Worm (Caenorhabditis elegans) whole organism, L3 larva: ENCODE results near the gene spp-8.

Experiments
- R02D3.7 ChIP-seq: fragments of 150-350 bp; optimal IDR thresholded peaks from 2 replicates; lab custom pipeline; 2014; ENCODE audit warnings: missing biosample characterization, missing genetic modification characterization
- ZK546.5 ChIP-seq: sonication (generic microtip); optimal IDR thresholded peaks from 2 replicates; lab custom pipeline; 2017; ENCODE audit warnings: missing biosample characterization, missing genetic modification characterization
- ama-1 ChIP-seq: fragments of 150-350 bp; optimal IDR thresholded peaks from 2 replicates; lab custom pipeline; 2018
- ceh-16 ChIP-seq: sonication (generic microtip); optimal IDR thresholded peaks from 2 replicates; lab custom pipeline; 2017; ENCODE audit warnings: missing biosample characterization, missing genetic modification characterization
- ceh-82 ChIP-seq: fragments of 150-350 bp; optimal IDR thresholded peaks from 2 replicates; lab custom pipeline; 2014; ENCODE audit warnings: missing biosample characterization, missing genetic modification characterization
- daf-12 ChIP-seq: fragments of 150-350 bp; optimal IDR thresholded peaks from 2 replicates; lab custom pipeline; 2014; ENCODE audit warnings: missing biosample characterization, missing genetic modification reagents, missing genetic modification characterization
- egl-27 ChIP-seq: sonication (generic microtip); optimal IDR thresholded peaks from 4 replicates; lab custom pipeline; 2017; ENCODE audit warnings: missing biosample characterization, missing genetic modification reagents, missing genetic modification characterization
- egl-5 ChIP-seq: fragments of 150-350 bp; optimal IDR thresholded peaks from 2 replicates; lab custom pipeline; 2017; ENCODE audit warnings: missing biosample characterization, missing genetic modification reagents, missing genetic modification characterization, inconsistent platforms
- elt-1 ChIP-seq: fragments of 150-350 bp; optimal IDR thresholded peaks from 2 replicates; lab custom pipeline; 2014; ENCODE audit warnings: missing biosample characterization, missing genetic modification characterization
- elt-2 ChIP-seq: sonication (generic microtip); optimal IDR thresholded peaks from 2 replicates; lab custom pipeline; 2016; ENCODE audit warnings: missing genetic modification reagents, mild to moderate bottlenecking, missing genetic modification characterization, missing compliant biosample characterization
- elt-3 ChIP-seq, 3 experiments: fragments of 150-350 bp in 1 of 3; sonication (generic microtip) in 2 of 3; optimal IDR thresholded peaks; 2 replicates in 2 of 3; 4 replicates in 1 of 3; lab custom pipeline; 2014 to 2017; ENCODE audit warnings: missing biosample characterization in 3 of 3, missing genetic modification characterization in 3 of 3
- fkh-10 ChIP-seq: sonication (generic microtip); optimal IDR thresholded peaks from 2 replicates; lab custom pipeline; 2017; ENCODE audit warnings: missing biosample characterization, missing genetic modification reagents, missing genetic modification characterization
- fkh-2 ChIP-seq: fragments of 150-350 bp; optimal IDR thresholded peaks from 2 replicates; lab custom pipeline; 2014; ENCODE audit warnings: missing biosample characterization, missing genetic modification reagents, missing genetic modification characterization
- fos-1 ChIP-seq: fragments of 150-350 bp; optimal IDR thresholded peaks from 2 replicates; lab custom pipeline; 2014; ENCODE audit warnings: missing biosample characterization, missing genetic modification characterization
- hmg-11 ChIP-seq: sonication (generic microtip); optimal IDR thresholded peaks from 2 replicates; lab custom pipeline; 2016; ENCODE audit warnings: missing genetic modification characterization, missing compliant biosample characterization
- jun-1 ChIP-seq: fragments of 150-350 bp; optimal IDR thresholded peaks from 2 replicates; lab custom pipeline; 2014; ENCODE audit warnings: missing biosample characterization, missing genetic modification reagents, missing genetic modification characterization
- lin-15B ChIP-seq: fragments of 150-350 bp; optimal IDR thresholded peaks from 2 replicates; lab custom pipeline; 2014; ENCODE audit warnings: missing biosample characterization, missing genetic modification characterization
- lin-39 ChIP-seq: fragments of 150-350 bp; optimal IDR thresholded peaks from 2 replicates; lab custom pipeline; 2018; ENCODE audit warnings: missing biosample characterization, missing genetic modification reagents, missing genetic modification characterization
- lsy-12 ChIP-seq: sonication (generic microtip); optimal IDR thresholded peaks from 2 replicates; lab custom pipeline; 2016; ENCODE audit warnings: mild to moderate bottlenecking, missing genetic modification characterization, missing compliant biosample characterization
- mdl-1 ChIP-seq: fragments of 150-350 bp; optimal IDR thresholded peaks from 2 replicates; lab custom pipeline; 2014; ENCODE audit warnings: missing biosample characterization, missing genetic modification characterization
- nfya-1 ChIP-seq: sonication (generic microtip); optimal IDR thresholded peaks from 2 replicates; lab custom pipeline; 2017; ENCODE audit warnings: missing genetic modification characterization, mild to moderate bottlenecking, missing compliant biosample characterization, antibody characterized with exemption, moderate library complexity; ENCODE audit not compliant: insufficient read depth
- nhr-11 ChIP-seq: fragments of 150-350 bp; optimal IDR thresholded peaks from 2 replicates; lab custom pipeline; 2014; ENCODE audit warnings: missing biosample characterization, missing genetic modification characterization
- nhr-12 ChIP-seq: fragments of 150-350 bp; optimal IDR thresholded peaks from 2 replicates; lab custom pipeline; 2014; ENCODE audit warnings: missing biosample characterization, missing genetic modification characterization
- nhr-237 ChIP-seq: fragments of 150-350 bp; optimal IDR thresholded peaks from 2 replicates; lab custom pipeline; 2014; ENCODE audit warnings: missing biosample characterization, missing genetic modification characterization
- nhr-25 ChIP-seq: sonication (generic microtip); optimal IDR thresholded peaks from 2 replicates; lab custom pipeline; 2017; ENCODE audit warnings: missing biosample characterization, missing genetic modification characterization
- nhr-28 ChIP-seq: fragments of 150-350 bp; optimal IDR thresholded peaks from 2 replicates; lab custom pipeline; 2014; ENCODE audit warnings: missing biosample characterization, missing genetic modification characterization
- nhr-43 ChIP-seq: sonication (generic microtip); optimal IDR thresholded peaks from 2 replicates; lab custom pipeline; 2016; ENCODE audit warnings: mild to moderate bottlenecking, missing genetic modification characterization, missing compliant biosample characterization; ENCODE audit not compliant: poor library complexity, severe bottlenecking
- nhr-67 ChIP-seq: fragments of 150-350 bp; optimal IDR thresholded peaks from 2 replicates; lab custom pipeline; 2014; ENCODE audit warnings: missing biosample characterization, missing genetic modification characterization
- nhr-76 ChIP-seq: fragments of 150-350 bp; sonication (generic microtip); optimal IDR thresholded peaks from 5 replicates; lab custom pipeline; 2014; ENCODE audit warnings: missing biosample characterization, missing genetic modification characterization
- nhr-77 ChIP-seq: fragments of 150-350 bp; optimal IDR thresholded peaks from 2 replicates; lab custom pipeline; 2014; ENCODE audit warnings: missing biosample characterization, missing genetic modification characterization
- pha-4 ChIP-seq: fragments of 150-350 bp; optimal IDR thresholded peaks from 2 replicates; lab custom pipeline; 2014; ENCODE audit warnings: missing biosample characterization, missing genetic modification reagents, missing genetic modification characterization
- pqm-1 ChIP-seq: fragments of 150-350 bp; optimal IDR thresholded peaks from 2 replicates; lab custom pipeline; 2017; ENCODE audit warnings: missing biosample characterization, missing genetic modification characterization, inconsistent platforms
- skn-1 ChIP-seq: fragments of 150-350 bp; optimal IDR thresholded peaks from 2 replicates; lab custom pipeline; 2014; ENCODE audit warnings: missing biosample characterization, missing genetic modification characterization
- snpc-4 ChIP-seq: fragments of 150-350 bp; optimal IDR thresholded peaks from 2 replicates; lab custom pipeline; 2014; ENCODE audit warnings: missing biosample characterization, missing genetic modification characterization
- unc-39 ChIP-seq: sonication (generic microtip); optimal IDR thresholded peaks from 4 replicates; lab custom pipeline; 2017; ENCODE audit warnings: missing biosample characterization, missing genetic modification characterization
- unc-62 ChIP-seq: fragments of 150-350 bp; sonication (generic microtip); optimal IDR thresholded peaks from 4 replicates; lab custom pipeline; 2014; ENCODE audit warnings: missing biosample characterization, missing genetic modification reagents, missing genetic modification characterization
- zag-1 ChIP-seq: fragments of 150-350 bp; optimal IDR thresholded peaks from 2 replicates; lab custom pipeline; 2014; ENCODE audit warnings: missing biosample characterization, missing genetic modification characterization
- ztf-11 ChIP-seq: fragments of 150-350 bp; optimal IDR thresholded peaks from 2 replicates; lab custom pipeline; 2014; ENCODE audit warnings: missing biosample characterization, missing genetic modification characterization
- ztf-4 ChIP-seq: fragments of 150-350 bp; optimal IDR thresholded peaks from 2 replicates; lab custom pipeline; 2014; ENCODE audit warnings: missing biosample characterization, missing genetic modification characterization

Gene spp-8

DNA sequence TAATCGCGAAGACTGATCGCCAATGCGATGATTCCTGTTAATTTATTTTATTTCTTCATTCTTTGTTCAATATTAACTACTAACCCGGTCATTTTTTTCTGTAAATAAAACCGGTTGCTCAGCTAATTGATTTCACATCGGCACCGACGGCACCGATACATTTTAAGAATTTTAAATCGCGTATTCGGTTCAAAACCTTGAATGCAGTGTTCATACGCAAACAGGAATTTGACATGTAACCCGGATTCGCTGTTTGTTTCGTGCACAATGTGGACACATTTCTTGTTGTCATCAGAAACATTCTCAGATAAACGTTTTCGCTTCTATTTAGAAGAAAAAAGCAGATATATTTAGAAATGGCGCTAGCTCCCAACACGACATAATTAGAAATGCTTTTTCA is 18.5 kb downstream of the spp-8 start:
- TF ChIP-seq pqm-1, result no peak
- no peak for TF ChIP-seq nhr-12 (tag; lab: Kevin White, UChicago)
- TF ChIP-seq egl-27 (tag; lab: Kevin White, UChicago), result no peak
- no peak for TF ChIP-seq ZK546.5 (tag; lab: Kevin White, UChicago)
- no peak for TF ChIP-seq fkh-10 (GFP tag; lab: Kevin White, UChicago)
- no peak for TF ChIP-seq fos-1 (tag; lab: Kevin White, UChicago)
- no peak for TF ChIP-seq nhr-77
- no peak for TF ChIP-seq lin-15B (tag; lab: Kevin White, UChicago)
- TF ChIP-seq unc-39 (tag; lab: Kevin White, UChicago), result no peak
- no peak for TF ChIP-seq mdl-1
- no peak for TF ChIP-seq daf-12
- no peak for TF ChIP-seq ceh-16 (tag; lab: Kevin White, UChicago)
- no peak for TF ChIP-seq lsy-12 (tag; lab: Kevin White, UChicago)
- no peak for TF ChIP-seq nhr-43 (tag; lab: Kevin White, UChicago)
- no peak for TF ChIP-seq ztf-11 (tag; lab: Kevin White, UChicago)
- TF ChIP-seq ama-1, result no peak

DNA sequence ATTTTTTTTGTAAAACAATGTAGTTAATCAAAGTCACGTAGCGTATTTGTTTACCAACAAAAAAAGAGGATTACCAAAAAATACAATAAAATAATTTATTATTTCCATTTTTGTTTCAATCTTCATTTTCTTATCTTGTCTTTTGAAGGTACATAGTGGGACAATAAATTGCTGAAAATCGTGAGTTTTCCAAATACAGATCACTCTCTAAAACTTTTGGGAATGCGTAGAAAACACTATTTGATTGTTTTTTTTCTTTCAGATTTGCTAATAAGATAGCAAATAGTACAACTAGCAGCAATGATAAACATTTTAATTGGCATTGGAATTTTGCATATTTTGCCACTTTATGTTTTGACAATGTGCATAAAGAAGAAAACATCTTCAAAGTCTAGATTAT is 19.9 kb downstream of the spp-8 start, which contains the start of gene C28C12.1:
Gene C28C12.1 (plus strand): TSS at position 301 of the 400 bp plus-strand sequence.
- TF ChIP-seq nhr-67 (tag; lab: Kevin White, UChicago) (no peak), elt-1 (tag; lab: Kevin White, UChicago) (no peak), nhr-76 (no peak), nhr-43 (tag; lab: Kevin White, UChicago) (no peak), zag-1 (tag; lab: Kevin White, UChicago) (no peak), hmg-11 (tag; lab: Kevin White, UChicago) (no peak), fkh-10 (GFP tag; lab: Kevin White, UChicago) (no peak)

DNA sequence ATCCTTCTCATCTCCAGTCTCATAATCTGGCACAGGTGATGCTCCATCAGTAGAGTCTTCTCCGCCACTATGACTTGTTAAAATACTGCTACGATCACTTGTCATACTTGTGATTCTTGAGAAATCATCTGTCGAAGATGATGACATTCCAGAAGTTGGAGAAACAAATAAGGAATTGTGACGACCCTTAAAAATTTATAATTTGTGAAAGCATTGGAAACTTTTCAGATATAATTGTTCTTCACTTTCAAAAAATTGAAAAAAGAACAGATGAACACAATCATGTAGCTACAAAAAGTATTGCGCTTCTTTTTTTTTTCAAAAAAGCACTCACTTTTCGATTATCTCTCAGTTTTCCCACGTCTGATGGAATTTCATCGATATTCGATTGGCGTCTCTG is 24.6 kb downstream of the spp-8 start:
- TF ChIP-seq fkh-2 (tag; lab: Kevin White, UChicago), result no peak
- TF ChIP-seq elt-3 (tag; optimal IDR thresholded peaks at IDR 0.05; lab: Kevin White, UChicago), result no peak
- no peak for TF ChIP-seq unc-62 (GFP tag; lab: Kevin White, UChicago)
- no peak for TF ChIP-seq skn-1
- TF ChIP-seq snpc-4 (tag; lab: Kevin White, UChicago), result no peak
- no peak for TF ChIP-seq R02D3.7
- TF ChIP-seq nhr-67 (tag; lab: Kevin White, UChicago), result no peak
- TF ChIP-seq ceh-16 (tag; lab: Kevin White, UChicago), result no peak
- no peak for TF ChIP-seq ZK546.5 (tag; lab: Kevin White, UChicago)
- TF ChIP-seq nhr-11 (tag; lab: Kevin White, UChicago), result no peak
- no peak for TF ChIP-seq nhr-28 (tag; lab: Kevin White, UChicago)
- no peak for TF ChIP-seq pqm-1
- no peak for TF ChIP-seq elt-1 (tag; lab: Kevin White, UChicago)
- TF ChIP-seq ztf-4, result no peak

DNA sequence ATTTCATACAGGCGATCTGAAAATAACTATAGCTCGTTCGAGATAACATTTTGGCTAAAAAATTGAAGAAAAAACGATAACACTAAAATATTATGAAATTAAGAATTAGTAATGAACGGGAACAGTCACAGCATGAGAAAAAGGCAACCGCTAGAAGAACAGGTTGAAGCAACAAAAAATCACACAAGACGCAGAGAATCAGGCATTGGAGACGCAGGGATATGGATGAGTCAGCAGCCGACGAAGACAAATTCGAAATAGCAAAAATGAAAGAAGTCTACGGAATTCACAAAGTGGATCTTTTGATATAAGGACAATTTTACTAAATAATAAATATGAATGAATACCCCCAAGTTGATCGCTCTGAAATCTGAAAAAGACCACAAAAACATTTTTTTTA is 29.1 kb downstream of the spp-8 start, which contains the start of gene tag-77:
Gene tag-77 (minus strand): TSS at position 15 of the 400 bp plus-strand sequence.
- peak; percentile 13 for TF ChIP-seq nhr-25
- no peak for TF ChIP-seq egl-27 (tag; lab: Kevin White, UChicago)
- TF ChIP-seq ceh-16 (tag; lab: Kevin White, UChicago), result no peak
- no peak for TF ChIP-seq nfya-1 (tag; lab: Kevin White, UChicago)
- peak; percentile 50 for TF ChIP-seq snpc-4 (tag; lab: Kevin White, UChicago)
- no peak for TF ChIP-seq ceh-82 (tag; lab: Kevin White, UChicago)
- TF ChIP-seq mdl-1, result no peak
- TF ChIP-seq jun-1, result peak; percentile 34

DNA sequence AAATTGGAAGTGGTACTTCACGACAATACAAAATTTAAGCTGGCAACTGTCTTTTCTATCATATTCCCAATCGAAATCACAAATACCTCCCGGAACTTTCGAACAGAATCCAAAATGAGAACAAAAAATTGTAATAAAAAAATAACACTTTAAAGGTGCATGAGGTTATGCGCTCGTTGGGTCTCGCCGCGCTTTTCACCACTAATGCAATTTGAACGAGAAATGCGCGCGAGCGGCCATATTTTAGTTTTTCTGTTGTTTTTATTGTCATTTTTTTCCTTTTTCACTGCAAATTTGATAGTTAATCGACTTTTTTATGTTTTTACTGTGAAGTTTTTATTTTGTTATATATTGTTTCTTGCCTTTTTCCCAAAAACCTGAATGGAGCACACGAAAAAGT is 29.6 kb downstream of the spp-8 start, which contains the start of gene mes-6:
Gene mes-6 (plus strand): TSS at position 229 of the 400 bp plus-strand sequence.
- TF ChIP-seq hmg-11 (tag; lab: Kevin White, UChicago), result peak; percentile 48
- TF ChIP-seq nhr-25, result peak; percentile 22
- TF ChIP-seq lin-15B (tag; lab: Kevin White, UChicago), result peak; percentile 49
- TF ChIP-seq elt-2 (tag; lab: Kevin White, UChicago), result no peak
- TF ChIP-seq nfya-1 (tag; lab: Kevin White, UChicago), result peak; percentile 57
- TF ChIP-seq nhr-237 (tag; lab: Kevin White, UChicago), result no peak
- peak; percentile 55 for TF ChIP-seq egl-5 (tag; lab: Kevin White, UChicago)
- peak; percentile 11 for TF ChIP-seq lin-39 (tag; lab: Kevin White, UChicago)
- TF ChIP-seq pha-4 (tag; lab: Kevin White, UChicago), result peak; percentile 65
